Fruit fly (Drosophila melanogaster): Measurements from ENCODE around the gene AMPdeam.

DNA sequence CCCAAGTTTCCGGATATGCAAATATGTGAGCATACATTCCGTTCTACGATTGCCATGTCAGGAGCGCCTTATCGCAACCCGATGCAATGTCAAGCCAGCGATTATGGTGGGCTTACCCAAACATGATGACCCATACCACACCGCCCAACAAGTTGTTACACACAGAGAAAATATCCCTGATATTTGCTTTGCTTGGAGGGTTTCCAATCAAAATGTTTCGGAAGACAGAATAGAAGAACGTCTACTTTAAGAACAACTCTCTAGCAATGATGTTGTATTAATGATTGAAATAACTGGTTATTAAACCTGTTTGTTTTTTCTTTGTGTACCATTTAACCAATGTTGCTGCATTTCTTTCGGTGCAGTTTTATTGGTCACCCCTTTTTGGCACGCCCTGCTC lies 45.0 kb downstream of the AMPdeam start:
- TF ChIP-seq ttk (optimal IDR thresholded peaks at IDR 0.05), result no peak
- no peak for TF ChIP-seq psq (optimal IDR thresholded peaks at IDR 0.05)
- no peak for TF ChIP-seq Myc (optimal IDR thresholded peaks at IDR 0.05)
- no peak for TF ChIP-seq insv (optimal IDR thresholded peaks at IDR 0.05)
- no peak for TF ChIP-seq h (optimal IDR thresholded peaks at IDR 0.05)
- no peak for TF ChIP-seq Sin3A (optimal IDR thresholded peaks at IDR 0.05)
